Fruit fly (Drosophila melanogaster): Measurements from ENCODE around the gene mRpS30.
"Not testable (repeated sequence)": the region's sequence is repeated elsewhere in the genome, so short reads cannot be mapped to it uniquely, and the experiment has no call there.

mRpS30 gene

dm6 chrX:15762723-15763122 is 23.1 kb upstream of the mRpS30 start, which contains the start of gene Polr3A:
Gene Polr3A (plus strand): TSS chrX:15762956.
- TF ChIP-seq noc (tag; optimal IDR thresholded peaks at IDR 0.05) = no peak

DNA sequence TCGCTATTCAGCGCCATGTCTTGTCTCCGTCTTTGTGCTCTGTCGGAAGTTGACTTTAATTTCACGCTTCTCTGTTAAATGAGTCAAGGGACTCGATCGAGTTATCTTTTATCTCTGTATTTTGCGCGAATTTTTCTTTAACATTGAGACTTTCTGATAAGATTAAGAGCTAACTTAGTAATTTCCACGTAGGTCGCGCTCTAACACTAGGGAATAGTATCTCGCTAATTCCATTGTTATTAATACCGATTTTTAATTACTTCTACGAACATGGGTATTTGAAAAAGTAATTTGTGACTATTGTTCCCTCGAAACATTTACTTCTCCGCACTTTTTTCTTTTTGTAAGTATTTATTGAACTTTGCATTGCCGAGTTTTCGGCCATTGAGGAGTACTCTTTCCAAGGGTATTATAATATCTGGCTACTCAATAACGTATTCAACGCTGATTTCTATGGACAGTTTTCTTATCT is 19.4 kb upstream of the mRpS30 start, which contains the start of gene CG8952:
TSS of gene CG8952 (minus strand) at position 51 of the 472 bp plus-strand sequence.
- TF ChIP-seq noc (tag; optimal IDR thresholded peaks at IDR 0.05) = no peak

- no peak for TF ChIP-seq noc (tag; optimal IDR thresholded peaks at IDR 0.05)
Observed at dm6 chrX:15769457-15769856, 16.4 kb upstream of the mRpS30 start, which contains the start of gene CG33172. Gene CG33172 (plus strand): TSS chrX:15769664.

dm6 chrX:15772663-15773062 is 13.2 kb upstream of the mRpS30 start, which contains the start of gene CG43672:
Gene CG43672 (plus strand): TSS chrX:15772963.
- TF ChIP-seq noc (tag; optimal IDR thresholded peaks at IDR 0.05) = no peak

DNA sequence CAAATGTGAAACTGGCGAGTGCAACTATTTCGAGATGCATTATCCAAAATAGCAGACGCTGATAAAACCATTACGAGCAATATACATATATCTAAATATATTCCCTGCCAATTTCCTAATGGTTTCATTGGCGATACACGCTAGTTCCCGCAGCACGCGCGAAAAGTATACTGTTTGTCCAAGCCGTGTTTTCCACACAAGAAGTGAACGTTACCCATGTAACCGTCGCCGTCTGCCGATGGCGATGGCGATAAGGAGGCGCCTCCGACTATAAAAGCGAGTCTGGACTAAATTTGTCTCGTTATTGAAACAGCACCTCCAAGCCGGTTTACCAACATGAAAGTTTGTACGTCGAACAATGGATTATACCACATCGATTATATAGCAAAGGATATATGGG is 7.0 kb upstream of the mRpS30 start, which contains the start of gene CG43673:
TSS of gene CG43673 (plus strand) at position 301 of the 400 bp plus-strand sequence.
- TF ChIP-seq noc (tag; optimal IDR thresholded peaks at IDR 0.05) = no peak

DNA sequence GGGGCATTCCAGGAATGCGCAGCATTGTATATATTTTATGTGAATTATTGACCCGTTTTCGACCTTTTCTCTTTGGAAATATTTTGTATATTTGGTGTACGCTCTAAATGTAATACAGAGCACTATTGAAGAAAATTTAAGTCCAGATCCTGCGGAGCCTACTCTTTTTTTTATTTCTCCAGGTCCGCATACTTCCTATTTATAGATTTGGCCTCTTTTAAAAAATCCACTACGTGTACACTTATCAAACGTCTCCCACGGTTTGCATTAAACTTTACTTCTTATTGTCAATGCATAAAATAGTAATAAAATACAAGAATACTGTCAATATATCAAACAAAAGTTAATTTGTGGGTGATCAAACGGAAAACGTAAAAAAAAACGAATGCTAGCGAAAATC is 2.2 kb upstream of the mRpS30 start, which contains the start of gene Efhc1.1:
TSS of gene Efhc1.1 (minus strand) at position 101 of the 400 bp plus-strand sequence.
- TF ChIP-seq noc (tag; optimal IDR thresholded peaks at IDR 0.05) = no peak

DNA sequence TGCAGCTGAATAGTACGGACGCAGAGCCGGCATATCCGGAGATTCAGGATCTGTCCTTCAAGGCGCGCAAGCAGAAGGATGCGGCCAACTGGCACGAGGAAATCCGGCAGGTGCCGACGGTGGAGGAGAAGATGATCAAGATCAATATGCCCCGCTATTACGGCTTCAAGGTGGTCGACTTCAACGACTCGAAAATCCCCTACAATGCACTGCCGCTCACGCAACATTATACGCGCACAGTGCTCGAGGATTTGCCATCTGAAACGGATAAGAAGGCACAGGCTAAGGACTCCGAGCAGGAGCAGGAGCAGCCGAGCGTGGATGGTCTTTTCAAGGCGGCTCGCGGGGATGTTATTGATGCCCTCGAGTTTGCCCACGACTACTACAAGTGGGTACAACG is 395 bp downstream of the mRpS30 start:
- no peak for TF ChIP-seq noc (tag; optimal IDR thresholded peaks at IDR 0.05)

dm6 chrX:15788235-15789187 is 2.7 kb downstream of the mRpS30 start, which contains the start of gene Rhp:
Gene Rhp (plus strand): TSS chrX:15788897.
- no peak for TF ChIP-seq noc (tag; optimal IDR thresholded peaks at IDR 0.05)

DNA sequence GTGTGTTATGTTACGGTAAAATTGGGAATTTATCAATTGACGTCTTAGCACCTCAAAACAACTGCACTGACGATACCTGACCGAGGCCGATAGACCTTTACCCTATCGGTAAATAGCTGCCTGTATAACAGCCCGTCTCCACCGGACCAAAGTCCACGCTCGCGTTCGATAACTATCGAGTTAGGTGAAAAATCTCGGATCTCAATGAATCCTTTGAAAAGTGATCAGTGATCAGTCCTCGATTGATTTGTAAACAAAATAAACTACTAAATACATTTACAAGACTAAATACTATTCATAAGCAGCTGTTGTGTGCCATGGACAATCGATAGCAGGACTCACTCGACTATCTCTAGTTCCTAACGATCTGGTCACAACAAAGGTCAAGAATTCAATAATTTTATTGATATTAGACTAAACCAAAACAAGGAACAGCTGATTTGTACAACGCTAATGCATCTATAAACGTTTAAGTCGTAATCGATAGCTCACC is 10.2 kb downstream of the mRpS30 start, which contains the start of gene sordd1:
TSS of gene sordd1 (minus strand) at position 78 of the 493 bp plus-strand sequence.
- not testable (repeated sequence) for TF ChIP-seq noc (tag; optimal IDR thresholded peaks at IDR 0.05)

dm6 chrX:15799085-15799557 is 13.3 kb downstream of the mRpS30 start, which contains the start of the genes sordd2 and CG15602:
Gene sordd2 (minus strand): TSS chrX:15799162.
Gene CG15602 (plus strand): TSS chrX:15799426.
- TF ChIP-seq noc (tag; optimal IDR thresholded peaks at IDR 0.05) = not testable (repeated sequence)

dm6 chrX:15802880-15803650 is 17.2 kb downstream of the mRpS30 start:
- no peak for TF ChIP-seq noc (tag; optimal IDR thresholded peaks at IDR 0.05)

- TF ChIP-seq noc (tag; optimal IDR thresholded peaks at IDR 0.05) = no peak
Observed at dm6 chrX:15803764-15804563, 18.1 kb downstream of the mRpS30 start, which contains the start of the genes PGRP-LE and sd. Gene PGRP-LE (minus strand): TSS chrX:15803880. Gene sd (plus strand): TSS chrX:15804370.

dm6 chrX:15804790-15805189 is 18.9 kb downstream of the mRpS30 start:
- TF ChIP-seq noc (tag; optimal IDR thresholded peaks at IDR 0.05) = no peak

DNA sequence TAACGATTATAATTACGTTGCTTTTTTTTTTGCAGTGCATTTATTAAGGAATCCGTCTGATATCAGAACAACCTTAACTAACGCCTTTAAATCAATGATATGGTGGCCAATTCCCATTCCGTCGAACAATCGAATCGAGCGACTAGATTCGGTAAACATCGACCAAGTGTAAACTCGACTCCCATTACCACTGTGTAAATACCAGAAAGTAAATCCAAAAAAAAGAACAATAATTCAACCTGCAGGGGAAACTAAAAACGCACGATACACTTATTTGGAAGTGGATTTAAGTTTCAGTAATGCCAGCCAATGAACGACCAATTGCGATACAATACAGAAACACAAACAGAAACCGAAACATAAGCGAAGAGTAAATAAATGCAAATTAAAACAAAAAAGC is 19.7 kb downstream of the mRpS30 start:
- no peak for TF ChIP-seq noc (tag; optimal IDR thresholded peaks at IDR 0.05)
